Worm (Caenorhabditis elegans) whole organism, L3 larva: Measurements from ENCODE around the gene B0454.26.

ENCODE experiments used
- eor-1 ChIP-seq, 2 experiments: fragments of 150-350 bp; optimal IDR thresholded peaks; 2 replicates each; lab custom pipeline; 2014 to 2018; ENCODE audit warnings: missing biosample characterization in 2 of 2, missing genetic modification characterization in 2 of 2
- nhr-237 ChIP-seq: fragments of 150-350 bp; optimal IDR thresholded peaks from 2 replicates; lab custom pipeline; 2014; ENCODE audit warnings: missing biosample characterization, missing genetic modification characterization

DNA sequence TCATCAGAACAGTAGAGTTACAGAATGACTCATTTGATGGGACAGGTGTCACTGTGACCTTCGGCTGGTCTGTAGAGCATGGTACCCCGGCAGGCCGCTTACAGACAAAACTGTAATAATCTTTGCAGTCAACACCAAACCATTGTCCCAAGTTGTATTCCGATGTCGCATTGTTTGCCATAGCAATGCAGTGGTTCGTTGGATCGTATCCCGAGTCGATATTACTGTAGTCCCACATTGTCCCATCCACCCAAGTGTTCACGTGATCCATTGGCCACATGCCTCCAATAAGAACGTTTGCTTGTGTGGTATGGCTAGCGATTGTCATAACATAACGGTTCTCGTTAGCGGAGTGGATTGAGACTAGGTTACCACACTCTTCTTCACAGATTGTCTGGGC, 17.5 kb downstream of the B0454.26 start:
- no peak for TF ChIP-seq eor-1 (tag; optimal IDR thresholded peaks at IDR 0.05; lab: Kevin White, UChicago)
- TF ChIP-seq nhr-237 (tag; lab: Kevin White, UChicago) = no peak
